Fruit fly (Drosophila melanogaster): ENCODE data around the gene CG10026.

dm6 chr2L:19429731-19430130 is 24.3 kb upstream of the CG10026 start:
- TF ChIP-seq Abd-B (GFP tag; optimal IDR thresholded peaks at IDR 0.05): no peak
- no peak for TF ChIP-seq CrebA (GFP tag; optimal IDR thresholded peaks at IDR 0.05; ENCODE audit: borderline replicate concordance)
- no peak for TF ChIP-seq Myc (optimal IDR thresholded peaks at IDR 0.05)
- no peak for TF ChIP-seq Hr78 (GFP tag; optimal IDR thresholded peaks at IDR 0.05)
- no peak for TF ChIP-seq N (GFP tag; optimal IDR thresholded peaks at IDR 0.05)
- TF ChIP-seq h (GFP tag; optimal IDR thresholded peaks at IDR 0.05): no peak
- TF ChIP-seq lola (GFP tag; optimal IDR thresholded peaks at IDR 0.05): no peak
- no peak for TF ChIP-seq pan (optimal IDR thresholded peaks at IDR 0.05)
- TF ChIP-seq brk (GFP tag; optimal IDR thresholded peaks at IDR 0.05): no peak
- no peak for TF ChIP-seq Dfd (GFP tag; optimal IDR thresholded peaks at IDR 0.05)
- TF ChIP-seq foxo (GFP tag; optimal IDR thresholded peaks at IDR 0.05): no peak
- TF ChIP-seq Rel (GFP tag; optimal IDR thresholded peaks at IDR 0.05): no peak
- TF ChIP-seq Rel (tag; optimal IDR thresholded peaks at IDR 0.05): no peak
